Worm (Caenorhabditis elegans) whole organism, L1 larva: ENCODE data around the gene F54A3.6.

Source experiments
- alr-1 ChIP-seq: fragments of 200-800 bp; sonication (Bioruptor generic); optimal IDR thresholded peaks from 2 replicates; lab custom pipeline; 2018; ENCODE audit warnings: borderline replicate concordance, mild to moderate bottlenecking, missing genetic modification characterization, missing compliant biosample characterization
- ceh-82 ChIP-seq, 3 experiments: fragments of 150-350 bp in 1 of 3; sonication (generic microtip) in 2 of 3; optimal IDR thresholded peaks; 2 replicates each; lab custom pipeline; 2014 to 2017; ENCODE audit warnings: missing biosample characterization in 3 of 3, missing genetic modification characterization in 3 of 3
- dpl-1 ChIP-seq, 3 experiments: fragments of 150-350 bp in 2 of 3; sonication (generic microtip) in 1 of 3; optimal IDR thresholded peaks; 2 replicates each; lab custom pipeline; 2014 to 2017; ENCODE audit warnings: missing biosample characterization in 3 of 3, missing genetic modification characterization in 3 of 3, missing genetic modification reagents in 3 of 3
- efl-1 ChIP-seq, 4 experiments: fragments of 150-350 bp; optimal IDR thresholded peaks in 3 of 4; peaks in 1 of 4; 1 replicate in 1 of 4; 2 replicates in 3 of 4; lab custom pipeline; 2014; ENCODE audit warnings: missing biosample characterization in 2 of 4, missing genetic modification characterization in 2 of 4, missing genetic modification reagents in 2 of 4
- mdl-1 ChIP-seq, 2 experiments: fragments of 150-350 bp; optimal IDR thresholded peaks; 2 replicates each; lab custom pipeline; 2014 to 2017; ENCODE audit warnings: missing biosample characterization in 2 of 2, missing genetic modification characterization in 2 of 2, inconsistent platforms in 1 of 2
- nhr-28 ChIP-seq: fragments of 150-350 bp; optimal IDR thresholded peaks from 2 replicates; lab custom pipeline; 2014; ENCODE audit warnings: missing biosample characterization, missing genetic modification characterization
- pax-3 ChIP-seq: fragments of 200-800 bp; sonication (Bioruptor generic); optimal IDR thresholded peaks from 2 replicates; lab custom pipeline; 2018; ENCODE audit warnings: mild to moderate bottlenecking, missing genetic modification characterization, moderate library complexity, missing compliant biosample characterization
- snu-23 ChIP-seq: sonication (generic microtip); optimal IDR thresholded peaks from 2 replicates; lab custom pipeline; 2016; ENCODE audit warnings: missing genetic modification characterization, missing compliant biosample characterization
- sox-4 ChIP-seq: sonication (generic microtip); optimal IDR thresholded peaks from 2 replicates; lab custom pipeline; 2016; ENCODE audit warnings: missing genetic modification characterization, missing compliant biosample characterization
- zag-1 ChIP-seq: fragments of 150-350 bp; optimal IDR thresholded peaks from 2 replicates; lab custom pipeline; 2014; ENCODE audit warnings: missing biosample characterization, missing genetic modification characterization

ce11 chrII:2186329-2186728 is 45.9 kb downstream of the F54A3.6 start, which contains the start of gene gba-2:
- TF ChIP-seq zag-1 (tag; lab: Kevin White, UChicago), result no peak
- no peak for TF ChIP-seq sox-4 (tag; lab: Kevin White, UChicago)
- TF ChIP-seq efl-1 (optimal IDR thresholded peaks at IDR 0.05; lab: Kevin White, UChicago), result no peak
- no peak for TF ChIP-seq efl-1 (GFP tag; optimal IDR thresholded peaks at IDR 0.05 in 1 of 2; lab: Kevin White, UChicago)
- TF ChIP-seq snu-23 (GFP tag; lab: Kevin White, UChicago), result no peak
- TF ChIP-seq dpl-1 (GFP tag; optimal IDR thresholded peaks at IDR 0.05; lab: Kevin White, UChicago), result no peak
- TF ChIP-seq pax-3 (tag; lab: Kevin White, UChicago), result no peak
- TF ChIP-seq ceh-82 (tag; optimal IDR thresholded peaks at IDR 0.05; lab: Kevin White, UChicago), result no peak
- TF ChIP-seq alr-1 (tag; lab: Kevin White, UChicago), result no peak
- no peak for TF ChIP-seq nhr-28 (tag; lab: Kevin White, UChicago)
- TF ChIP-seq mdl-1 (tag; optimal IDR thresholded peaks at IDR 0.05; lab: Kevin White, UChicago), result no peak
